Fruit fly (Drosophila melanogaster): ENCODE measurements around the gene CG5160.

DNA sequence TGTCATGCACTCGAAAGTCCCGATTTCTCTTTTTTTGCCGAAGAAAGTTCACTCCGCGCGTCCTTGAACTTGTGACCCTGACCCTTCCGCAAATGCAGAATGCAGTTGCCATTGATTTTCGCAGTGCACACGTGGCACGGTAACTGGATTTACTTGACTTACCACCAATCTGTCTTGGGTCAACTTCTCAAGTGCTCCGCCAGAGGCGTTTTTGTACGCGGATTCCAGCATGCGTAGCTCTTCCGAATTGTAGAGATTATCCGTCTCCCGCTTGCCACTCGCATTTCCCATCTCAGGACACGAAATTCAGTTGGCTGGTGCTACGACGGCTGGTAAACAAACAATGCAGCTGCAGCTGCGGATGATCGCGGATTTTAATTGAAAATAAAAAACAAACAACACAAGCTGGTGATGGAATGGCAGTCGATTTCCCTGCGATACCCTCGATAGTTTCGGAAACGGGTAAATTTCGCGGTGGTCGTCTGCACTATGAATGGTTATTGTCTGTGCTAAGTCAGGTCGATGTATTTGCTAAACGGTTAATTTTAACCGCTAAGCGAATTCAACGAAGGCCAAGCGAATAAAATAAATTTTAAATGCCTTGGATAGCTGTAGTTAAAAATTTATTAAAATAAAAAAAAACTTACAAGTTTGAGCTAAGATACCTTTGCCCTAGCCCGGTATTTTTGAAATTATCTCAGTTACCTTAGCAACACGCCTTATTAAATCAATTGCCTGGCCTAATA lies 10.6 kb downstream of the CG5160 start, which contains the start of the genes CG5149 and gudu:
- TF ChIP-seq cic (GFP tag; optimal IDR thresholded peaks at IDR 0.05) (no peak), bab1 (GFP tag; optimal IDR thresholded peaks at IDR 0.05) (peak; percentile 54), Hr96 (GFP tag; optimal IDR thresholded peaks at IDR 0.05) (no peak), kay (GFP tag; ENCODE audit: borderline replicate concordance) (no peak), Crg-1 (GFP tag; optimal IDR thresholded peaks at IDR 0.05) (no peak), CG11617 (GFP tag; optimal IDR thresholded peaks at IDR 0.05) (no peak)
